Fruit fly (Drosophila melanogaster): ENCODE results near the gene CG6996.

- no peak for TF ChIP-seq pad (GFP tag; optimal IDR thresholded peaks at IDR 0.05)
- no peak for TF ChIP-seq cnc (optimal IDR thresholded peaks at IDR 0.05)
- no peak for TF ChIP-seq Clk (GFP tag; optimal IDR thresholded peaks at IDR 0.05)
These were observed 22.0 kb upstream of the CG6996 start for dm6 chr3L:20185206-20185868.
